Fruit fly (Drosophila melanogaster) whole organism, wandering third instar larva: ENCODE data around the gene CG46460.

ENCODE experiments used
- CG9705 ChIP-seq: fragments of 200-800 bp; sonication (Bioruptor generic); optimal IDR thresholded peaks from 2 replicates; lab custom pipeline; 2018; ENCODE audit warnings: missing biosample characterization, mild to moderate bottlenecking, missing genetic modification characterization
- Hnf4 ChIP-seq: fragments of 200-800 bp; sonication (Bioruptor generic); optimal IDR thresholded peaks from 2 replicates; lab custom pipeline; 2016; ENCODE audit warnings: missing biosample characterization, mild to moderate bottlenecking, missing genetic modification characterization
- Hr78 ChIP-seq: fragments of >200 bp; optimal IDR thresholded peaks from 2 replicates; lab custom pipeline; 2017; ENCODE audit warnings: missing biosample characterization, missing genetic modification characterization
- OdsH ChIP-seq: fragments of 200-800 bp; sonication (Bioruptor generic); optimal IDR thresholded peaks from 2 replicates; lab custom pipeline; 2016; ENCODE audit warnings: missing biosample characterization, mild to moderate bottlenecking, missing genetic modification characterization
- Sp1 ChIP-seq: fragments of 200-800 bp; sonication (Bioruptor generic); optimal IDR thresholded peaks from 3 replicates; lab custom pipeline; 2019; ENCODE audit warnings: missing biosample characterization, mild to moderate bottlenecking, missing genetic modification characterization, moderate library complexity
- brk ChIP-seq: fragments of 200-800 bp; sonication (Bioruptor generic); optimal IDR thresholded peaks from 2 replicates; lab custom pipeline; 2016; ENCODE audit warnings: missing biosample characterization, mild to moderate bottlenecking, missing genetic modification characterization
- h ChIP-seq: fragments of 200-800 bp; sonication (Bioruptor generic); optimal IDR thresholded peaks from 3 replicates; lab custom pipeline; 2016; ENCODE audit warnings: missing biosample characterization, mild to moderate bottlenecking, missing genetic modification characterization
- psq ChIP-seq: fragments of 200-800 bp; sonication (Bioruptor generic); optimal IDR thresholded peaks from 3 replicates; lab custom pipeline; 2017; ENCODE audit warnings: missing biosample characterization, mild to moderate bottlenecking, missing genetic modification characterization, moderate library complexity
- sv ChIP-seq: fragments of 200-800 bp; sonication (Bioruptor generic); optimal IDR thresholded peaks from 3 replicates; lab custom pipeline; 2016; ENCODE audit warnings: missing biosample characterization, missing genetic modification characterization

dm6 chr3L:4212815-4213214 is 14.3 kb downstream of the CG46460 start, which contains the start of gene Cpr64Ac:
- TF ChIP-seq OdsH (GFP tag; lab: Kevin White, UChicago) (no peak), sv (no peak), Hr78 (no peak), CG9705 (GFP tag; lab: Kevin White, UChicago) (no peak), Sp1 (no peak), brk (no peak), psq (no peak), h (GFP tag; lab: Kevin White, UChicago) (no peak), Hnf4 (no peak)
